Fruit fly (Drosophila melanogaster): ENCODE data around the gene sls.
A peak's percentile ranks its signal among the peaks of the same experiment; 100 is the strongest.

The sls gene

dm6 chr3L:2151588-2152372, 36.4 kb upstream of the sls start, which contains the start of gene zormin (continued):
- TF ChIP-seq CG15479 (GFP tag; optimal IDR thresholded peaks at IDR 0.05): no peak
- no peak for TF ChIP-seq gt (GFP tag; IDR thresholded peaks at IDR 0.05)
- no peak for TF ChIP-seq CG1024 (GFP tag; IDR thresholded peaks at IDR 0.05)
- TF ChIP-seq disco-r (GFP tag; optimal IDR thresholded peaks at IDR 0.05): no peak
- TF ChIP-seq Six4 (GFP tag; optimal IDR thresholded peaks at IDR 0.05): peak; percentile 14
- no peak for TF ChIP-seq CG33213 (GFP tag; optimal IDR thresholded peaks at IDR 0.05)
- TF ChIP-seq ttk (GFP tag; IDR thresholded peaks at IDR 0.05): 0 out of 2 replicates have a peak, but pooled peaks have one; percentile 28
- peak; percentile 50 for TF ChIP-seq fd96Cb (tag; optimal IDR thresholded peaks at IDR 0.05)
- no peak for TF ChIP-seq dm (GFP tag; optimal IDR thresholded peaks at IDR 0.05)
- TF ChIP-seq CG30020 (tag; optimal IDR thresholded peaks at IDR 0.05): no peak
- no peak for TF ChIP-seq seq (GFP tag; IDR thresholded peaks at IDR 0.05)
- peak; percentile 4 for TF ChIP-seq Oli (tag; optimal IDR thresholded peaks at IDR 0.05)
- no peak for TF ChIP-seq Nf-YA (GFP tag; IDR thresholded peaks at IDR 0.05)
- TF ChIP-seq Mes4 (GFP tag; optimal IDR thresholded peaks at IDR 0.05): no peak
- no peak for TF ChIP-seq jumu (GFP tag; optimal IDR thresholded peaks at IDR 0.05)
- no peak for TF ChIP-seq kah (GFP tag; optimal IDR thresholded peaks at IDR 0.05)
- no peak for TF ChIP-seq sna (GFP tag; IDR thresholded peaks at IDR 0.05; ENCODE audit: partially characterized antibody)
- TF ChIP-seq oc (tag; optimal IDR thresholded peaks at IDR 0.05): peak; percentile 33
- TF ChIP-seq onecut (GFP tag; IDR thresholded peaks at IDR 0.05): peak; percentile 7
- no peak for TF ChIP-seq Mad (GFP tag; optimal IDR thresholded peaks at IDR 0.05)
- no peak for TF ChIP-seq CG7271 (tag; optimal IDR thresholded peaks at IDR 0.05)
- TF ChIP-seq CG31224 (GFP tag; IDR thresholded peaks at IDR 0.05): no peak
- no peak for TF ChIP-seq GATAe (GFP tag; conservative IDR thresholded peaks at IDR 0.05)
- TF ChIP-seq eve (GFP tag; optimal IDR thresholded peaks at IDR 0.05): no peak
- peak; percentile 38 for TF ChIP-seq CG7839 (tag; optimal IDR thresholded peaks at IDR 0.05)
- TF ChIP-seq bowl (GFP tag; IDR thresholded peaks at IDR 0.05): no peak
- no peak for TF ChIP-seq jigr1 (GFP tag; IDR thresholded peaks at IDR 0.05)
- peak; percentile 40 for TF ChIP-seq CG17359 (tag; optimal IDR thresholded peaks at IDR 0.05)
- peak; percentile 42; the same call in 1 of the 3 replicates for TF ChIP-seq CG34224 (GFP tag; IDR thresholded peaks at IDR 0.05; ENCODE audit: partially characterized antibody)
- no peak for TF ChIP-seq wor (GFP tag; IDR thresholded peaks at IDR 0.05)
- TF ChIP-seq Ets97D (GFP tag; optimal IDR thresholded peaks at IDR 0.05): no peak
- no peak for TF ChIP-seq CG5953 (GFP tag; IDR thresholded peaks at IDR 0.05)
- TF ChIP-seq sd (tag; optimal IDR thresholded peaks at IDR 0.05): no peak
- no peak for TF ChIP-seq ara (GFP tag; IDR thresholded peaks at IDR 0.05)
- TF ChIP-seq CG33557 (GFP tag; optimal IDR thresholded peaks at IDR 0.05): no peak
- TF ChIP-seq tap (tag; optimal IDR thresholded peaks at IDR 0.05): peak; percentile 8
- TF ChIP-seq fd102C (GFP tag; optimal IDR thresholded peaks at IDR 0.05): no peak
- peak; percentile 16 for TF ChIP-seq tin (GFP tag; optimal IDR thresholded peaks at IDR 0.05)
- TF ChIP-seq sc (optimal IDR thresholded peaks at IDR 0.05): no peak
- no peak for TF ChIP-seq sc (GFP tag; optimal IDR thresholded peaks at IDR 0.05)
- TF ChIP-seq pan (optimal IDR thresholded peaks at IDR 0.05): no peak
- no peak for TF ChIP-seq pan (GFP tag; optimal IDR thresholded peaks at IDR 0.05 in 1 of 2, IDR thresholded peaks at IDR 0.05 in 1 of 2)
- no peak for TF ChIP-seq Doc2 (GFP tag; IDR thresholded peaks at IDR 0.05)
- TF ChIP-seq HLH3B (GFP tag; IDR thresholded peaks at IDR 0.05): no peak
- TF ChIP-seq amos (GFP tag; IDR thresholded peaks at IDR 0.05; ENCODE audit: partially characterized antibody): no peak; the same call in 1 of the 2 replicates
- no peak for TF ChIP-seq gfzf (GFP tag; optimal IDR thresholded peaks at IDR 0.05)
- no peak for TF ChIP-seq Neu2 (GFP tag; optimal IDR thresholded peaks at IDR 0.05; ENCODE audit: borderline replicate concordance)
- TF ChIP-seq zfh1 (GFP tag; IDR thresholded peaks at IDR 0.05): no peak
- TF ChIP-seq CG3281 (GFP tag; optimal IDR thresholded peaks at IDR 0.05): no peak
- TF ChIP-seq CG3838 (GFP tag; optimal IDR thresholded peaks at IDR 0.05): no peak
- no peak for TF ChIP-seq ewg (GFP tag; optimal IDR thresholded peaks at IDR 0.05)
